Worm (Caenorhabditis elegans) whole organism, L4/young adult: ENCODE measurements around the gene C04A11.5.

ENCODE experiments used
- W03F9.2 ChIP-seq: fragments of 150-350 bp; optimal IDR thresholded peaks from 2 replicates; lab custom pipeline; 2014; ENCODE audit warnings: missing biosample characterization, missing genetic modification characterization
- dao-5 ChIP-seq: sonication (generic microtip); optimal IDR thresholded peaks from 2 replicates; lab custom pipeline; 2016; ENCODE audit warnings: missing genotype, missing genetic modification characterization, moderate library complexity, missing compliant biosample characterization
- him-1 ChIP-seq: sonication (generic microtip); optimal IDR thresholded peaks from 2 replicates; lab custom pipeline; 2016; ENCODE audit warnings: missing genotype, missing genetic modification reagents, missing genetic modification characterization, missing compliant biosample characterization

- TF ChIP-seq him-1 (no peak), dao-5 (tag; lab: Kevin White, UChicago) (no peak), W03F9.2 (tag; lab: Kevin White, UChicago) (no peak)
Measured at ce11 chrX:13713857-13714256, 49.5 kb downstream of the C04A11.5 start, which contains the start of gene K11E4.1.
